Fruit fly (Drosophila melanogaster): ENCODE data around the gene trn.

Gene trn

dm6 chr3L:13066220-13066619, 47.9 kb upstream of the trn start:
- TF ChIP-seq CG4707 (GFP tag; optimal IDR thresholded peaks at IDR 0.05) (no peak), CG17385 (GFP tag; optimal IDR thresholded peaks at IDR 0.05) (no peak), D19B (GFP tag; optimal IDR thresholded peaks at IDR 0.05) (no peak), CG11560 (tag; IDR thresholded peaks at IDR 0.05) (no peak), CG10654 (GFP tag; optimal IDR thresholded peaks at IDR 0.05) (no peak), CG18262 (tag; optimal IDR thresholded peaks at IDR 0.05) (no peak), en (GFP tag; optimal IDR thresholded peaks at IDR 0.05) (no peak), gem (tag; optimal IDR thresholded peaks at IDR 0.05) (peak; percentile 19), fd102C (GFP tag; optimal IDR thresholded peaks at IDR 0.05) (no peak), klu (GFP tag; IDR thresholded peaks at IDR 0.05) (no peak), CG17361 (GFP tag; IDR thresholded peaks at IDR 0.05) (0 out of 3 replicates have a peak, but pooled peaks have one; percentile 9), nom (GFP tag; optimal IDR thresholded peaks at IDR 0.05) (no peak), CG10543 (GFP tag; optimal IDR thresholded peaks at IDR 0.05) (no peak)

- TF ChIP-seq zen2 (GFP tag; IDR thresholded peaks at IDR 0.05; ENCODE audit: partially characterized antibody), result no peak
- TF ChIP-seq sc (optimal IDR thresholded peaks at IDR 0.05), result no peak
- peak; percentile 3 for TF ChIP-seq sc (GFP tag; optimal IDR thresholded peaks at IDR 0.05)
- peak; percentile 43 for TF ChIP-seq Blimp-1 (GFP tag; optimal IDR thresholded peaks at IDR 0.05)
- no peak for TF ChIP-seq lilli (GFP tag; optimal IDR thresholded peaks at IDR 0.05)
- TF ChIP-seq CG10267 (tag; optimal IDR thresholded peaks at IDR 0.05), result peak; percentile 60
- no peak for TF ChIP-seq CG17385 (GFP tag; optimal IDR thresholded peaks at IDR 0.05)
- TF ChIP-seq phol (tag; optimal IDR thresholded peaks at IDR 0.05), result peak; percentile 63
- TF ChIP-seq bsh (GFP tag; optimal IDR thresholded peaks at IDR 0.05), result peak in 1 of 2 experiments; percentile 60
- TF ChIP-seq CG32532 (GFP tag; IDR thresholded peaks at IDR 0.05), result no peak
- peak; percentile 51 for TF ChIP-seq zen (tag; optimal IDR thresholded peaks at IDR 0.05)
- peak; percentile 39 for TF ChIP-seq az2 (GFP tag; optimal IDR thresholded peaks at IDR 0.05)
- peak; percentile 35; the same call in 1 of the 2 replicates for TF ChIP-seq CG31441 (GFP tag; IDR thresholded peaks at IDR 0.05)
- peak; percentile 24 for TF ChIP-seq CG1602 (GFP tag; optimal IDR thresholded peaks at IDR 0.05)
- peak; percentile 18 for TF ChIP-seq fd102C (GFP tag; optimal IDR thresholded peaks at IDR 0.05)
- peak; percentile 42; the same call in 1 of the 2 replicates for TF ChIP-seq CG10959 (GFP tag; IDR thresholded peaks at IDR 0.05)
- TF ChIP-seq CG11504 (tag; optimal IDR thresholded peaks at IDR 0.05), result peak; percentile 10
- TF ChIP-seq CG2712 (tag; optimal IDR thresholded peaks at IDR 0.05), result peak; percentile 71
- TF ChIP-seq tio (GFP tag; optimal IDR thresholded peaks at IDR 0.05), result peak; percentile 29
- TF ChIP-seq pnt (GFP tag; optimal IDR thresholded peaks at IDR 0.05), result peak; percentile 11
- peak; percentile 44 for TF ChIP-seq CG2202 (tag; optimal IDR thresholded peaks at IDR 0.05)
- peak; percentile 25 for TF ChIP-seq CG1233 (GFP tag; optimal IDR thresholded peaks at IDR 0.05)
- peak; percentile 67 for TF ChIP-seq CG14710 (tag; optimal IDR thresholded peaks at IDR 0.05)
- TF ChIP-seq bcd (GFP tag; optimal IDR thresholded peaks at IDR 0.05), result peak; percentile 3
- TF ChIP-seq Pdp1 (GFP tag; optimal IDR thresholded peaks at IDR 0.05), result peak in 1 of 2 experiments; percentile 13
- TF ChIP-seq CG30431 (GFP tag; optimal IDR thresholded peaks at IDR 0.05), result peak; percentile 30
- TF ChIP-seq CG17829 (tag; optimal IDR thresholded peaks at IDR 0.05), result peak; percentile 50
- TF ChIP-seq cas (GFP tag; IDR thresholded peaks at IDR 0.05), result no peak
- peak in 1 of 2 experiments; percentile 7 for TF ChIP-seq Hr51 (GFP tag; optimal IDR thresholded peaks at IDR 0.05)
- peak; percentile 31 for TF ChIP-seq CG8924 (tag; optimal IDR thresholded peaks at IDR 0.05)
- TF ChIP-seq CG4404 (GFP tag; IDR thresholded peaks at IDR 0.05), result peak; percentile 50
- TF ChIP-seq CG7839 (tag; optimal IDR thresholded peaks at IDR 0.05), result peak; percentile 25
- TF ChIP-seq NC2α (GFP tag; optimal IDR thresholded peaks at IDR 0.05), result no peak
- TF ChIP-seq gem (tag; optimal IDR thresholded peaks at IDR 0.05), result peak; percentile 72
- no peak for TF ChIP-seq H2.0 (GFP tag; IDR thresholded peaks at IDR 0.05)
- TF ChIP-seq pum (GFP tag; optimal IDR thresholded peaks at IDR 0.05), result peak; percentile 20
- TF ChIP-seq CG9727 (GFP tag; optimal IDR thresholded peaks at IDR 0.05), result peak; percentile 75
- TF ChIP-seq CG4424 (GFP tag; optimal IDR thresholded peaks at IDR 0.05), result peak; percentile 34
- peak; percentile 26 for TF ChIP-seq CoRest (tag; optimal IDR thresholded peaks at IDR 0.05)
Measured at dm6 chr3L:13068293-13068692, 45.8 kb upstream of the trn start.
